Worm (Caenorhabditis elegans): ENCODE data around the gene maoc-1.

- TF ChIP-seq tbx-8 (GFP tag; optimal IDR thresholded peaks at IDR 0.05): no peak
- TF ChIP-seq blmp-1 (tag; optimal IDR thresholded peaks at IDR 0.05): no peak
- TF ChIP-seq nhr-76 (tag; optimal IDR thresholded peaks at IDR 0.05): no peak
- no peak for TF ChIP-seq ceh-39 (tag; optimal IDR thresholded peaks at IDR 0.05)
- TF ChIP-seq ces-1 (GFP tag; optimal IDR thresholded peaks at IDR 0.05): no peak
- TF ChIP-seq elt-3 (tag; optimal IDR thresholded peaks at IDR 0.05): no peak
These were observed 12.1 kb downstream of the maoc-1 start, which contains the start of gene dhs-7 for ce11 chrII:7208184-7208583.

Measured in whole organism, mixed stage, embryonic.